Worm (Caenorhabditis elegans): ENCODE results near the gene gly-8.

DNA sequence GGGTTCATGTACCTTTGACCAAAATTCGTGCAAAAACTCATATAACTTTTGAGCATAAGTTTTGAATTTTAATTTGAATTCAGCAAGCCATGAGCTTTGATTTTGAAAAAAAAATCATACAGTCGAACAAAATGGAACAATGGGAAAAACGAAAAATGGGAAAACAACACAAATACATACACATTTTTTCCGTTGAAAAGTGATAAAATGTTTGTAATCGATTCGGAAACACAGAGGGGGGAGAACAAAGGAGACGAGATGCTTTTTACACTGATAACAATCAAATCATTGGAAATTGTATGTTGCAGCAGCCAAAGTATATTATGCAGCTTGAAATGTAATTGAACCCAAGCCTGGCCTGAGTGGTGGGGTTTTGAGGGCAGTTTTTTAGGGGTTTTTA lies 6.1 kb downstream of the gly-8 start:
- TF ChIP-seq nhr-237 (tag; optimal IDR thresholded peaks at IDR 0.05): no peak
- TF ChIP-seq pha-4 (tag; optimal IDR thresholded peaks at IDR 0.05): no peak
- TF ChIP-seq snpc-4 (tag; optimal IDR thresholded peaks at IDR 0.05): no peak
- TF ChIP-seq ham-2 (GFP tag; optimal IDR thresholded peaks at IDR 0.05): no peak
- TF ChIP-seq mep-1 (tag; optimal IDR thresholded peaks at IDR 0.05): no peak
